Fruit fly (Drosophila melanogaster) S2 (cell line): ENCODE results near the gene CG1806.

Source experiments
- CG8478 ChIP-seq: fragments of >200 bp; optimal IDR thresholded peaks from 2 replicates; lab custom pipeline; 2018
- CTCF ChIP-seq, 2 experiments: fragments of >200 bp; optimal IDR thresholded peaks; 2 replicates each; lab custom pipeline; 2018

The CG1806 gene

dm6 chrX:12056535-12056934, 49.6 kb downstream of the CG1806 start, which contains the start of gene Uch-L5R:
TSS of gene Uch-L5R (minus strand) at chrX:12056635.
- TF ChIP-seq CG8478 (lab: Kevin White, UChicago) (no peak), CTCF (optimal IDR thresholded peaks at IDR 0.05; lab: Kevin White, UChicago) (no peak)

dm6 chrX:12059495-12059894, 52.5 kb downstream of the CG1806 start, which contains the start of gene Muc11A:
TSS of gene Muc11A (plus strand) at chrX:12059795.
- TF ChIP-seq CG8478 (lab: Kevin White, UChicago) = no peak
- TF ChIP-seq CTCF (optimal IDR thresholded peaks at IDR 0.05; lab: Kevin White, UChicago) = no peak
